Fruit fly (Drosophila melanogaster): ENCODE measurements around the gene CG10877.
A peak's percentile ranks its signal among the peaks of the same experiment; 100 is the strongest.

CG10877 gene

DNA sequence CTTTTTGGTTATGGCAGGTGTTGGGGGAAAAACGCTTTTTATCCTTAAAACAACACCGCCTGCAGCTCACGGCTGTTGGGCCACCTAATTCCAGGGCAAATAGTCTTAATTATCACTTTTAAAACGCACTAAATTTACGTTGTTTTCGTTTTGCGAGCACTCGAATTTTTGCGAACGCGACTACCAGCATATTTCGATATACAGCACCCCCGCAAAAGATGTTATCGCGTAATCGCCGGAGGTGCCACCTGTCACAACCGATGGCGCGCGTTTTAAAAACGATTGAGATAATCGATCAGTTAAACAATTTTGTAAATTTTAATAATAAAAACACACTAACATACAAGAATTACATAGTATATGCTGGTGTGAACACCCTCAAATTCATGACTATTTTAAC lies 11.8 kb downstream of the CG10877 start, which contains the start of gene Stat92E:
Stat92E (minus strand) TSS at position 219 of the 400 bp plus-strand sequence.
- TF ChIP-seq CG6254 (GFP tag; optimal IDR thresholded peaks at IDR 0.05) (no peak), lilli (GFP tag; optimal IDR thresholded peaks at IDR 0.05) (no peak), tx (GFP tag; optimal IDR thresholded peaks at IDR 0.05) (no peak), CG10431 (GFP tag; optimal IDR thresholded peaks at IDR 0.05) (no peak), NC2β (GFP tag; optimal IDR thresholded peaks at IDR 0.05) (no peak), HLH4C (GFP tag; IDR thresholded peaks at IDR 0.05; ENCODE audit: partially characterized antibody) (peak; percentile 48; the same call in 1 of the 3 replicates), lola (GFP tag; optimal IDR thresholded peaks at IDR 0.05) (no peak), CG14860 (GFP tag; IDR thresholded peaks at IDR 0.05; ENCODE audit: partially characterized antibody) (0 out of 3 replicates have a peak, but pooled peaks have one; percentile 11), toy (GFP tag; IDR thresholded peaks at IDR 0.05) (no peak), CG1647 (GFP tag; optimal IDR thresholded peaks at IDR 0.05) (no peak), Ets65A (GFP tag) (no peak), kni (GFP tag; optimal IDR thresholded peaks at IDR 0.05) (no peak), fd64A (GFP tag; optimal IDR thresholded peaks at IDR 0.05) (no peak), CG4730 (GFP tag; IDR thresholded peaks at IDR 0.05) (no peak), Ravus (GFP tag; IDR thresholded peaks at IDR 0.05) (no peak), sug (tag; optimal IDR thresholded peaks at IDR 0.05) (peak; percentile 90), Bdp1 (GFP tag; optimal IDR thresholded peaks at IDR 0.05) (no peak), GATAe (GFP tag; conservative IDR thresholded peaks at IDR 0.05) (no peak), CG11723 (GFP tag; optimal IDR thresholded peaks at IDR 0.05) (no peak), Hr39 (optimal IDR thresholded peaks at IDR 0.05) (no peak), CG31388 (GFP tag; optimal IDR thresholded peaks at IDR 0.05) (no peak), kay (GFP tag; optimal IDR thresholded peaks at IDR 0.05) (no peak), sima (GFP tag; optimal IDR thresholded peaks at IDR 0.05) (no peak), NfI (GFP tag; optimal IDR thresholded peaks at IDR 0.05) (no peak), CG11696 (GFP tag; IDR thresholded peaks at IDR 0.05) (no peak), Dip2 (GFP tag; IDR thresholded peaks at IDR 0.05) (no peak), nom (GFP tag; optimal IDR thresholded peaks at IDR 0.05) (no peak), z (GFP tag; IDR thresholded peaks at IDR 0.05) (no peak), btn (GFP tag; optimal IDR thresholded peaks at IDR 0.05) (no peak), CG5953 (GFP tag; IDR thresholded peaks at IDR 0.05) (no peak), bsh (GFP tag; optimal IDR thresholded peaks at IDR 0.05) (no peak), CG16813 (GFP tag; IDR thresholded peaks at IDR 0.05; ENCODE audit: partially characterized antibody) (peak; percentile 35; the same call in 1 of the 3 replicates), CG10959 (GFP tag; IDR thresholded peaks at IDR 0.05) (no peak), exex (tag; optimal IDR thresholded peaks at IDR 0.05) (no peak), Hsf (GFP tag; optimal IDR thresholded peaks at IDR 0.05) (no peak), Drgx (GFP tag; IDR thresholded peaks at IDR 0.05) (no peak), Doc3 (GFP tag; IDR thresholded peaks at IDR 0.05; ENCODE audit: partially characterized antibody) (no peak), CG13894 (tag; optimal IDR thresholded peaks at IDR 0.05) (no peak), sqz (GFP tag; optimal IDR thresholded peaks at IDR 0.05) (no peak), Hmr (GFP tag; optimal IDR thresholded peaks at IDR 0.05) (no peak), dmrt11E (tag; optimal IDR thresholded peaks at IDR 0.05) (no peak), CG18011 (GFP tag; optimal IDR thresholded peaks at IDR 0.05) (no peak), slbo (GFP tag; IDR thresholded peaks at IDR 0.05) (no peak), CTCF (GFP tag; optimal IDR thresholded peaks at IDR 0.05) (no peak), hb (GFP tag; IDR thresholded peaks at IDR 0.05; ENCODE audit: partially characterized antibody) (no peak), CG2202 (tag; optimal IDR thresholded peaks at IDR 0.05) (no peak), CG2712 (tag; optimal IDR thresholded peaks at IDR 0.05) (no peak), tll (GFP tag; optimal IDR thresholded peaks at IDR 0.05) (no peak), wor (GFP tag; IDR thresholded peaks at IDR 0.05) (no peak), CG9437 (GFP tag; optimal IDR thresholded peaks at IDR 0.05) (no peak), bigmax (GFP tag; optimal IDR thresholded peaks at IDR 0.05) (peak; percentile 81), chif (GFP tag; optimal IDR thresholded peaks at IDR 0.05) (no peak)
